Worm (Caenorhabditis elegans): ENCODE data around the gene cyp-35A5.

DNA sequence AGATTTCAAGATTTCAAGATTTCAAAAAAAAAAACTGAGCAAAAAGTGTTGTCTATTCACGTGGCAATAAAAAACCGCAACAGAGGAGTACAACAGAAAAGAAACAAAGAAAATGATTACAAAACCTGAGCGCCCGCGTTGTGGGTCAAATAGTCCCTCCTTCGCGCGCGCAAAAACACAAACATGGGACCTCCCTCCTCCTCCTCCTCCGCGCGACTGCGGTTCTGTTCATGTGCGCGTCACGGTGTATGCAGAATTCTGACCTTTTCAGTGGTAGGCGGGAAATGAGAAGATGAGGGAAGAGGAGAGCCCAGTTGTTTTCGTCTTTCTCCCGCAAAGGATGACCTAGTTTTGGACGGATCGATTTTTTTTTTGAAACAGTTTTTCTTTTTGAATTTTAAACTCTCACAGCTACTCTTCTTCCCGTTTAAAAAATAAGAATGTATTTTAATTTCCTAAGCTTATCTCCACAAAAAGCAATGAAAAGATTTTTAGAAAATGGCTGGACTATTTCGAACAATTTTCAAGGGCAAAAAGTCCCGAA, 43.7 kb upstream of the cyp-35A5 start, which contains the start of gene C17E7.4:
- no peak for TF ChIP-seq him-1 (tag; optimal IDR thresholded peaks at IDR 0.05)
- no peak for TF ChIP-seq dao-5 (tag; optimal IDR thresholded peaks at IDR 0.05)
